Worm (Caenorhabditis elegans): ENCODE data around the gene ndua-8.

ndua-8 gene

DNA sequence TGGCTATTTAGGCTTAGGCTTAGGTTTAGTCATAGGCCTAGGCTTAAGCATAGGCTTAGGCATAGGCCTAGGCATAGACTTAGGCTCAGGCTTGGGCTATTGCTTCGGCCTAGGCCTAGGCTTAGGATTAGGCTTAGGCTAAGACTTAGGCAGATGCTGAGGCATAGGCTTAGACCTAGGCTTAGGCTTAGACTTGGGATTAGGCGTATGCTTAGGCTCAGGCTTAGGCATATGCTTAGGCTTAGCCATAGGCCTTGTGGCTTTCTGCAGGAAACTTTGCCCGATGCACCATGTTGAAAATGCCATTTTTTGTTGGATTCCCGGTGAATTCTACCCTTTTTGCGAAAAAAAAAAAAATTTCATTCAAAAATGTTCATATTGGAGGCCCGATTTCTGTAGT lies 49.1 kb downstream of the ndua-8 start:
- no peak for TF ChIP-seq ztf-11 (tag; optimal IDR thresholded peaks at IDR 0.05)
- no peak for TF ChIP-seq nhr-237 (tag; optimal IDR thresholded peaks at IDR 0.05)
- TF ChIP-seq mab-5 (tag; optimal IDR thresholded peaks at IDR 0.05) = no peak
- TF ChIP-seq blmp-1 (tag; optimal IDR thresholded peaks at IDR 0.05) = no peak
- no peak for TF ChIP-seq drap-1 (GFP tag; optimal IDR thresholded peaks at IDR 0.05)
- no peak for TF ChIP-seq elt-1 (tag; optimal IDR thresholded peaks at IDR 0.05; ENCODE audit: borderline replicate concordance, insufficient read depth)
- TF ChIP-seq snpc-4 (tag; optimal IDR thresholded peaks at IDR 0.05) = no peak
- TF ChIP-seq lsy-2 (tag; optimal IDR thresholded peaks at IDR 0.05) = no peak
- TF ChIP-seq sem-2 (GFP tag; optimal IDR thresholded peaks at IDR 0.05) = no peak
- TF ChIP-seq flh-1 (GFP tag; optimal IDR thresholded peaks at IDR 0.05) = no peak
- TF ChIP-seq M03D4.4 (tag; optimal IDR thresholded peaks at IDR 0.05) = no peak
- TF ChIP-seq nhr-28 (tag; optimal IDR thresholded peaks at IDR 0.05) = no peak

DNA sequence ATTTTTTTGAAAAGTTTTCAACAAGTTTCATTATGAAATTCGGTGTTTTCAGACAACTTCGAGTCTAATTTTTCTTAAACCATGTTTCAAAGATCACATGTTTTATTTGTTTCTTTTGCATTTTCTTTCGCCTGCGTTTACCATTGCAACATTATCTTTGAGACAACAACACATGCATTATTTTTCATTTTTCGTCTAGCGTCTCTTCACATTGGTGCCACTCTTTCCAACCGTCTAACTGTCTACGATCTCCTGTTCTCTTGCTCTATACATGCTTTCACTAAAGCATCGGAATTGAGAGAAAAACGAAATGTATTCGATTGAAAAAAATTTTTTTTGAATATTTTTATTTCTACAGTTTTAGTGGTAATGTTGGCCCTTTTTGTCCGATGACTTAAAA lies 49.7 kb downstream of the ndua-8 start:
- TF ChIP-seq nhr-76 (tag; optimal IDR thresholded peaks at IDR 0.05) (no peak), mep-1 (tag; optimal IDR thresholded peaks at IDR 0.05) (peak; percentile 5), ces-1 (GFP tag; optimal IDR thresholded peaks at IDR 0.05) (peak; percentile 55), M03D4.4 (tag; optimal IDR thresholded peaks at IDR 0.05) (no peak), nhr-237 (tag; optimal IDR thresholded peaks at IDR 0.05) (no peak), mab-5 (tag; optimal IDR thresholded peaks at IDR 0.05) (peak; percentile 22), hlh-1 (tag; optimal IDR thresholded peaks at IDR 0.05) (peak; percentile 46)

DNA sequence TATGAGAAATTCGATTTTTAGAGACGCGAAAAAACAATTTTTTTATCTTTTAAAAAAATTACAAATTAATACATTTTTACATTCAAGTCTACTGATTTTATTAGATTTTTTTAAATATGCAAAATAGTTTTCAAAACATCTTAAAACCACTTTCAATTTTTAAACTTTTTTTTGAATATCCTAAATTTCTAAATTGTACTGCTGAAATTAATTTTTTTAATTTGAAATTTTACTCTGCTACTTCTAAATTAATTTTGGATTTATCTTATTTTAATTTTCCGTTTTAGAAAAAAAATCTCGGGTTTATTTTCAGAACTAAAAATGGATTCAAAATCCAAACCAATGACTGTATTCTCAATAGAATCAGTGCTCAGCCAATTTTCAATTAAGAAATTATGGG lies 50.1 kb downstream of the ndua-8 start, which contains the start of gene Y71H2B.8:
Gene Y71H2B.8 (plus strand): TSS at position 301 of the 400 bp plus-strand sequence.
- TF ChIP-seq hlh-1 (tag; optimal IDR thresholded peaks at IDR 0.05) = no peak
- no peak for TF ChIP-seq ham-2 (GFP tag; optimal IDR thresholded peaks at IDR 0.05)
- no peak for TF ChIP-seq ceh-83 (GFP tag; optimal IDR thresholded peaks at IDR 0.05)
- TF ChIP-seq unc-120 (tag; optimal IDR thresholded peaks at IDR 0.05; ENCODE audit: poor library complexity, severe bottlenecking) = no peak
- no peak for TF ChIP-seq flh-1 (GFP tag; optimal IDR thresholded peaks at IDR 0.05)

Data from whole organism, mixed stage, embryonic.